Fruit fly (Drosophila melanogaster) S2 (cell line): Measurements from ENCODE around the gene Mfe2.

Source experiments
- CG8478 ChIP-seq: fragments of >200 bp; optimal IDR thresholded peaks from 2 replicates; lab custom pipeline; 2018
- CTCF ChIP-seq, 2 experiments: fragments of >200 bp; optimal IDR thresholded peaks; 2 replicates each; lab custom pipeline; 2018

DNA sequence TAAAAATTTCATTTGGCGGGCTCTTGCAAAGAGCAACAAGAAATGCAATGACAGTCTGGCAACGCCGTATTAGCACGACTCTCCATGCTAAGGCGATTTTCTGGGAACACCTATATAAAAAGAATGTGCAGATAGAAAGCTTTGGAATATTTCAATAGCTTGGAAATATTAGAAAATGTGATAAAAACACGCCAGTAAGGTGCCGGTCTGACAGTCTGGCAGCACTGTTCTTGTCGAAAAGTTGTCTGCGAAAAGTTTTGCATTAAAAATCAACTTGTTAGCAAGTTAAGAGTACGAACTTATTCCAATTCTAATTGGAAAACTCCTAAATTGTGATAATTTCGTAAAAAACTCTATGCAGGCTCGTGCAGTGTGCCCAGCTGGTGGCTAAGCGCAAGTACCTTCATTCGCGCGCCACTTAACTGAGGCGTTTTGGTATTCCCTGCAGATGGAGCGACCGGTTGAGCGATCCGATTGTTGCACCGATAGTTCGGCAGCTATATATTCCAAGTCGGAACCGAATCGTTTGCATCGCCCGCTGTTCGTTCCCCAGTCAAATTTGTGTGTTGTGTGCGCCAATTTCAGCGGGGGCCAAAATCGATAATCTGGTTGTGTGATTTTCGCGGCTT lies 7.2 kb downstream of the Mfe2 start, which contains the start of gene eas:
- peak; percentile 20 to 36 for TF ChIP-seq CTCF (optimal IDR thresholded peaks at IDR 0.05; lab: Kevin White, UChicago)
- no peak for TF ChIP-seq CG8478 (lab: Kevin White, UChicago)
